Worm (Caenorhabditis elegans) whole organism, midembryonic: ENCODE data around the gene M18.3.
A peak's percentile ranks its signal among the peaks of the same experiment; 100 is the strongest.

Experiments
- T22C8.4 ChIP-seq: fragments of 200-800 bp; sonication (Bioruptor generic); IDR thresholded peaks from 2 replicates; pipeline ENCODE4 v1.3.6; 2022; ENCODE audit warnings: missing genetic modification characterization, missing compliant biosample characterization
- cog-1 ChIP-seq: sonication (generic microtip); optimal IDR thresholded peaks from 2 replicates; lab custom pipeline; 2016; ENCODE audit warnings: missing genetic modification characterization, missing compliant biosample characterization
- flt-1 ChIP-seq: fragments of 200-800 bp; sonication (Bioruptor generic); IDR thresholded peaks from 2 replicates; pipeline ENCODE4 v1.3.6; 2022; ENCODE audit warnings: missing genetic modification characterization, missing compliant biosample characterization
- klf-2 ChIP-seq: fragments of 200-800 bp; sonication (Bioruptor generic); conservative IDR thresholded peaks from 2 replicates; pipeline ENCODE4 v1.3.6; 2022; ENCODE audit warnings: missing genetic modification reagents, missing genetic modification characterization, missing compliant biosample characterization
- med-1 ChIP-seq: sonication (generic microtip); optimal IDR thresholded peaks from 2 replicates; lab custom pipeline; 2017; ENCODE audit warnings: missing genetic modification characterization, mild to moderate bottlenecking, missing compliant biosample characterization, antibody characterized with exemption, missing genetic modification reagents; ENCODE audit not compliant: insufficient read depth
- ref-1 ChIP-seq: fragments of 200-800 bp; sonication (Bioruptor generic); conservative IDR thresholded peaks from 2 replicates; pipeline ENCODE4 v1.3.6; 2022; ENCODE audit warnings: missing genetic modification reagents, missing genetic modification characterization, missing compliant biosample characterization
- tab-1 ChIP-seq: fragments of 200-800 bp; sonication (Bioruptor generic); IDR thresholded peaks from 2 replicates; pipeline ENCODE4 v1.3.6; 2022; ENCODE audit warnings: missing genetic modification characterization, missing compliant biosample characterization
- ztf-23 ChIP-seq: fragments of 200-800 bp; sonication (Bioruptor generic); IDR thresholded peaks from 2 replicates; pipeline ENCODE4 v1.3.6; 2022; ENCODE audit warnings: missing genetic modification reagents, missing genetic modification characterization, missing compliant biosample characterization
- ztf-29 ChIP-seq: fragments of 200-800 bp; sonication (Bioruptor generic); IDR thresholded peaks from 2 replicates; pipeline ENCODE4 v1.3.6; 2022; ENCODE audit warnings: missing genetic modification reagents, missing genetic modification characterization, missing compliant biosample characterization

The M18.3 gene

DNA sequence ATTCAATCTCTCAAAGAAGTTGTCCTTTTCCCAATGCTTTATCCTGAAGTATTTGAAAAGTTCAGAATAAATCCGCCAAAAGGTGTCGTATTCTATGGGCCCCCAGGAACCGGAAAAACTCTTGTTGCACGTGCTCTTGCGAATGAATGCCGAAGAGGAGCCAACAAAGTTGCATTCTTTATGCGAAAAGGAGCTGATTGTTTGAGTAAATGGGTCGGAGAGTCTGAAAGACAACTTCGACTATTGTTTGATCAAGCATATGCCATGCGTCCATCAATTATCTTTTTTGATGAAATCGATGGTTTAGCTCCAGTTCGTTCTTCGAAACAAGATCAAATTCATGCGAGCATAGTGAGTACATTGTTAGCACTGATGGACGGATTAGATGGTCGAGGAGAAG, 24.9 kb upstream of the M18.3 start:
- no peak for TF ChIP-seq ztf-23 (GFP tag; lab: Robert Waterston, UW)
- TF ChIP-seq klf-2: no peak
- no peak for TF ChIP-seq cog-1 (tag; lab: Kevin White, UChicago)
- TF ChIP-seq flt-1 (GFP tag; lab: Robert Waterston, UW): no peak
- TF ChIP-seq ztf-29: no peak
- TF ChIP-seq med-1 (GFP tag; lab: Kevin White, UChicago): no peak
- TF ChIP-seq tab-1 (GFP tag; lab: Robert Waterston, UW): no peak
- TF ChIP-seq ref-1 (GFP tag; lab: Robert Waterston, UW): no peak
- TF ChIP-seq T22C8.4 (GFP tag; lab: Robert Waterston, UW): no peak

- TF ChIP-seq med-1 (GFP tag; lab: Kevin White, UChicago) (no peak), ref-1 (GFP tag; lab: Robert Waterston, UW) (no peak), T22C8.4 (GFP tag; lab: Robert Waterston, UW) (no peak), ztf-29 (no peak), ztf-23 (GFP tag; lab: Robert Waterston, UW) (no peak), klf-2 (no peak), tab-1 (GFP tag; lab: Robert Waterston, UW) (no peak), flt-1 (GFP tag; lab: Robert Waterston, UW) (no peak), cog-1 (tag; lab: Kevin White, UChicago) (no peak)
Measured at ce11 chrIV:12084178-12084577, 21.5 kb upstream of the M18.3 start, which contains the start of gene repo-1. Gene repo-1 (plus strand): TSS chrIV:12084478.

DNA sequence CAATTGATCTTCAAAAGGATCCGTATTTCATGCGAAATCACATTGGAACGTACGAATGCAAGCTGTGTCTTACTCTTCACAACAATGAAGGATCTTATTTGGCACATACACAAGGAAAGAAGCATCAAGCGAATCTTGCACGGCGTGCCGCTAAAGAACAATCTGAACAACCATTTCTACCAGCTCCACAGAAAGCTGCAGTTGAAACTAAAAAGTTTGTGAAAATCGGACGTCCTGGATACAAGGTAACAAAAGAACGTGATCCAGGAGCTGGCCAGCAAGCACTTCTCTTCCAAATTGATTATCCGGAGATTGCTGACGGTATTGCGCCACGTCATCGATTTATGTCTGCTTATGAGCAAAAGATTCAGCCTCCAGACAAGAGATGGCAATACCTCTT, 21.1 kb upstream of the M18.3 start:
- TF ChIP-seq flt-1 (GFP tag; lab: Robert Waterston, UW) (no peak), med-1 (GFP tag; lab: Kevin White, UChicago) (no peak), klf-2 (no peak)

- TF ChIP-seq ztf-23 (GFP tag; lab: Robert Waterston, UW) (no peak), tab-1 (GFP tag; lab: Robert Waterston, UW) (no peak), klf-2 (no peak), med-1 (GFP tag; lab: Kevin White, UChicago) (no peak), T22C8.4 (GFP tag; lab: Robert Waterston, UW) (no peak), flt-1 (GFP tag; lab: Robert Waterston, UW) (no peak), cog-1 (tag; lab: Kevin White, UChicago) (no peak), ref-1 (GFP tag; lab: Robert Waterston, UW) (no peak), ztf-29 (no peak)
Measured at ce11 chrIV:12085120-12085519, 20.5 kb upstream of the M18.3 start, which contains the start of gene rbm-34. Gene rbm-34 (plus strand): TSS chrIV:12085420.

DNA sequence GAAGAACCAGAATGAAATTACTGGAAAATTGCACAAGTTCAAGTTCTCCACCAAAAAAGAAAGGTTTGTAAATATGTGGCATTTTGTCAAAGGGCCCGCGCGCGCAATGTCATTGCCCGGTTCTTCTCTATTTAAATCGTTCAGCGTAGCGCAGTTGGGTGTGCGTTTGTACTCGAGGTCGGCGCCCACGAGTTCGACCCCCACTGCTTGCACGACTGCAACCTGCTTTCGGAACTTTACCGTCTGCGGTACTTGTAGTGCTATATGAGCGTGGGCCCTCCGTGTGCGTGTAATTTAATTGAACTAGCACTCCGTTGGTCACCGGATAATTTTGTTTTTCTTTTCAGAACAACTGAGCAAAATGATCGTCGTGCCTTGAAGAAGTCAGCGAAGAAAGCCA, 19.2 kb upstream of the M18.3 start:
- peak; percentile 84 for TF ChIP-seq tab-1 (GFP tag; lab: Robert Waterston, UW)
- peak; percentile 50 for TF ChIP-seq med-1 (GFP tag; lab: Kevin White, UChicago)
- peak; percentile 37 for TF ChIP-seq cog-1 (tag; lab: Kevin White, UChicago)
- peak; percentile 77 for TF ChIP-seq ztf-23 (GFP tag; lab: Robert Waterston, UW)
- peak; percentile 56; the same call in 1 of the 2 replicates for TF ChIP-seq ref-1 (GFP tag; lab: Robert Waterston, UW)
- peak; percentile 67 for TF ChIP-seq ztf-29
- TF ChIP-seq klf-2: peak; percentile 15; the same call in 1 of the 2 replicates
- TF ChIP-seq flt-1 (GFP tag; lab: Robert Waterston, UW): peak; percentile 78
- TF ChIP-seq T22C8.4 (GFP tag; lab: Robert Waterston, UW): peak; percentile 57; the same call in 1 of the 2 replicates

- no peak for TF ChIP-seq ztf-23 (GFP tag; lab: Robert Waterston, UW)
- TF ChIP-seq ztf-29: no peak
- TF ChIP-seq cog-1 (tag; lab: Kevin White, UChicago): no peak
- TF ChIP-seq flt-1 (GFP tag; lab: Robert Waterston, UW): no peak
- no peak for TF ChIP-seq T22C8.4 (GFP tag; lab: Robert Waterston, UW)
- TF ChIP-seq ref-1 (GFP tag; lab: Robert Waterston, UW): no peak
- TF ChIP-seq med-1 (GFP tag; lab: Kevin White, UChicago): no peak
Measured at ce11 chrIV:12088898-12089297, 16.8 kb upstream of the M18.3 start.

ce11 chrIV:12089551-12089950, 16.1 kb upstream of the M18.3 start, which contains the start of gene F11A10.6:
Gene F11A10.6 (minus strand): TSS chrIV:12089651.
- TF ChIP-seq klf-2: no peak
- TF ChIP-seq cog-1 (tag; lab: Kevin White, UChicago): no peak
- no peak for TF ChIP-seq ztf-29
- no peak for TF ChIP-seq flt-1 (GFP tag; lab: Robert Waterston, UW)

- TF ChIP-seq klf-2 (no peak), tab-1 (GFP tag; lab: Robert Waterston, UW) (no peak), flt-1 (GFP tag; lab: Robert Waterston, UW) (no peak), ztf-23 (GFP tag; lab: Robert Waterston, UW) (no peak), ref-1 (GFP tag; lab: Robert Waterston, UW) (no peak), cog-1 (tag; lab: Kevin White, UChicago) (no peak), med-1 (GFP tag; lab: Kevin White, UChicago) (no peak), T22C8.4 (GFP tag; lab: Robert Waterston, UW) (no peak), ztf-29 (no peak)
Measured at ce11 chrIV:12092113-12092512, 13.5 kb upstream of the M18.3 start, which contains the start of gene mig-32. Gene mig-32 (minus strand): TSS chrIV:12092213.

DNA sequence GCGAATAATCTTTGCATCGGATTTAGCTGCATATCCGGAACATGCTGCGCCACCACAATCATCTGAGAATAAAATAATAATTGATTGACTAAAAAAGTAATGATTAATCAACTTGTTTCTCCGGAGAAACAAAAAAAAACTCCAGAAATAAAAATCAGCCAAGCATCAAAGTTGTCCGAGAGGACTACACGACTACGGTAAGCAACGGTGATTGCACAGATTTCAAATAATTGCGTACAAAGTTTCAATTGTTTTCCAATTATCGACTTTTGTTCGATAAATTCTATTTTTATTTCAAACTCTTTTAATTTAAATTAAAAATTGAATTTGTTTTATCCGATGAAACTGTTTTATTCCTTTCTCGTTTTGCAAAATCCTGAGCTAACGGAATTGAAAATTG, 12.3 kb upstream of the M18.3 start, which contains the start of gene cpsf-4:
TSS of gene cpsf-4 (minus strand) at position 62 of the 400 bp plus-strand sequence.
- TF ChIP-seq med-1 (GFP tag; lab: Kevin White, UChicago): no peak
- no peak for TF ChIP-seq ztf-29
- TF ChIP-seq flt-1 (GFP tag; lab: Robert Waterston, UW): no peak
- TF ChIP-seq ref-1 (GFP tag; lab: Robert Waterston, UW): no peak
- no peak for TF ChIP-seq tab-1 (GFP tag; lab: Robert Waterston, UW)
- TF ChIP-seq T22C8.4 (GFP tag; lab: Robert Waterston, UW): no peak
- no peak for TF ChIP-seq klf-2
- no peak for TF ChIP-seq cog-1 (tag; lab: Kevin White, UChicago)
- no peak for TF ChIP-seq ztf-23 (GFP tag; lab: Robert Waterston, UW)
